Worm (Caenorhabditis elegans) whole organism, midembryonic: ENCODE results near the gene del-8.

Source experiments
- T22C8.4 ChIP-seq: fragments of 200-800 bp; sonication (Bioruptor generic); IDR thresholded peaks from 2 replicates; pipeline ENCODE4 v1.3.6; 2022; ENCODE audit warnings: missing genetic modification characterization, missing compliant biosample characterization
- flt-1 ChIP-seq: fragments of 200-800 bp; sonication (Bioruptor generic); IDR thresholded peaks from 2 replicates; pipeline ENCODE4 v1.3.6; 2022; ENCODE audit warnings: missing genetic modification characterization, missing compliant biosample characterization
- med-1 ChIP-seq: sonication (generic microtip); optimal IDR thresholded peaks from 2 replicates; lab custom pipeline; 2017; ENCODE audit warnings: missing genetic modification characterization, mild to moderate bottlenecking, missing compliant biosample characterization, antibody characterized with exemption, missing genetic modification reagents; ENCODE audit not compliant: insufficient read depth
- ref-1 ChIP-seq: fragments of 200-800 bp; sonication (Bioruptor generic); conservative IDR thresholded peaks from 2 replicates; pipeline ENCODE4 v1.3.6; 2022; ENCODE audit warnings: missing genetic modification reagents, missing genetic modification characterization, missing compliant biosample characterization
- tab-1 ChIP-seq: fragments of 200-800 bp; sonication (Bioruptor generic); IDR thresholded peaks from 2 replicates; pipeline ENCODE4 v1.3.6; 2022; ENCODE audit warnings: missing genetic modification characterization, missing compliant biosample characterization
- ztf-23 ChIP-seq: fragments of 200-800 bp; sonication (Bioruptor generic); IDR thresholded peaks from 2 replicates; pipeline ENCODE4 v1.3.6; 2022; ENCODE audit warnings: missing genetic modification reagents, missing genetic modification characterization, missing compliant biosample characterization

DNA sequence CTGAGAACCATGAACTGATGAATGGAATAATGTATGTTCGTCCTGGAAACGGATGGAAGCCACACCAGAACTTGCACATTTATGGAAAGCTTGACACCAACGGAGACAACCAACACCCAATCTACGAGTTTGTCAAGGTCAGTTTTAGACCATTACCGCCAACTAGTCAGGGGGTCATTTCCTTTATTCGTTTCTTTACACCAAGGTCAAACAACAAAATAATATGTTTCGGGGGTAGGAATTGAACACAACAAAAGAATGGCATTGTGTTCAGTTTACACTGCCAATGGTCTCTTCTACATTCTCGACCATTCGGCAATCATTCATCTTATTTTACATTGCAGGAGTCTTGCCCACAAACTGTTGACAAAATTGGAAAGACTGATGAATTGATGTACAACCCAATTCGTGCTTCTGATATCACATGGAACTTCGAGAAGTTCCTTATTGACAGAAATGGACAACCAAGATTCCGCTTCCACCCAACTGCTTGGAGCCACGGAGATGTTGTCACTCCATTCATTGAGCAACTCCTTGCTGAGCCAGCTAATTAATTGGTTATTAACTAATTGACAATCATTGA is 3.5 kb upstream of the del-8 start:
- TF ChIP-seq T22C8.4 (GFP tag; lab: Robert Waterston, UW) (no peak), tab-1 (GFP tag; lab: Robert Waterston, UW) (no peak), flt-1 (GFP tag; lab: Robert Waterston, UW) (no peak), med-1 (GFP tag; lab: Kevin White, UChicago) (no peak), ref-1 (GFP tag; lab: Robert Waterston, UW) (no peak), ztf-23 (GFP tag; lab: Robert Waterston, UW) (no peak)
